Fruit fly (Drosophila melanogaster): ENCODE results near the gene UK114.
A peak's percentile ranks its signal among the peaks of the same experiment; 100 is the strongest.

Gene UK114

DNA sequence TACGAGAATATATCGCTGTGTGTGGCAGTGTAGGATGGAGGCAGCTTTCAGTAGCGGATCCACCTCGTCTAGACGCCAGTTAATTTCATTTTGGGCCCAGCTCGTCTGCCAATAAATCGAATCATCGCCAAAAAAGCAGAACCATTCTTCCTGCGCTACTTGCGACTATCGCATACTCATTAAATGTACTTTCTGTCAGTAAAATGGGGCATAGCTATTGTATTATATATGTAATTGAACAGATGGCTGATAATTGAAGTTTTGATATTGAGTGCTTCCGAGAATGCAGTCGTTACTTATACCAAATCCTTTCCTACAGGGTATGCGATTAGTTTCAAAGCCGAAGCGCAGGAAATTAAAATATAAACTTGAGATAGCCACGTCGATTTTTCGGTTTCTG lies 30.2 kb downstream of the UK114 start:
- no peak for TF ChIP-seq Sox102F (GFP tag; optimal IDR thresholded peaks at IDR 0.05)
- no peak for TF ChIP-seq Blimp-1 (GFP tag; optimal IDR thresholded peaks at IDR 0.05)
- no peak for TF ChIP-seq CG8632 (GFP tag; optimal IDR thresholded peaks at IDR 0.05)
- no peak for TF ChIP-seq CG11294 (GFP tag; IDR thresholded peaks at IDR 0.05)
- no peak for TF ChIP-seq svp (GFP tag)
- no peak for TF ChIP-seq CG10669 (GFP tag; optimal IDR thresholded peaks at IDR 0.05)
- TF ChIP-seq fkh (GFP tag; optimal IDR thresholded peaks at IDR 0.05): no peak
- TF ChIP-seq Hr38 (GFP tag; optimal IDR thresholded peaks at IDR 0.05): no peak
- no peak for TF ChIP-seq salr (GFP tag; optimal IDR thresholded peaks at IDR 0.05)
- no peak for TF ChIP-seq Hr39 (GFP tag; optimal IDR thresholded peaks at IDR 0.05)
- no peak for TF ChIP-seq CG4318 (GFP tag; optimal IDR thresholded peaks at IDR 0.05)
- TF ChIP-seq OdsH (GFP tag; optimal IDR thresholded peaks at IDR 0.05): no peak
- TF ChIP-seq CG8119 (GFP tag; IDR thresholded peaks at IDR 0.05): no peak
- no peak for TF ChIP-seq topi (GFP tag; optimal IDR thresholded peaks at IDR 0.05)
- no peak for TF ChIP-seq CG11762 (GFP tag; optimal IDR thresholded peaks at IDR 0.05; ENCODE audit: insufficient read depth)
- no peak for TF ChIP-seq CG10631 (GFP tag; optimal IDR thresholded peaks at IDR 0.05)
- TF ChIP-seq CG6276 (GFP tag; optimal IDR thresholded peaks at IDR 0.05): no peak
- TF ChIP-seq CG31627 (GFP tag; optimal IDR thresholded peaks at IDR 0.05): no peak
- no peak for TF ChIP-seq Ets21C (GFP tag; optimal IDR thresholded peaks at IDR 0.05)

dm6 chr2L:15243413-15243812 lies 31.5 kb downstream of the UK114 start:
- no peak for TF ChIP-seq net (GFP tag; optimal IDR thresholded peaks at IDR 0.05)
- TF ChIP-seq CG6808 (GFP tag; optimal IDR thresholded peaks at IDR 0.05): peak; percentile 26
- TF ChIP-seq achi (GFP tag; optimal IDR thresholded peaks at IDR 0.05): no peak

Measured in whole organism, prepupa.